Worm (Caenorhabditis elegans) whole organism, L1 larva: ENCODE data around the gene ced-2.
A peak's percentile ranks its signal among the peaks of the same experiment; 100 is the strongest.

ENCODE experiments used
- C04F5.9 ChIP-seq: sonication (generic microtip); optimal IDR thresholded peaks from 2 replicates; lab custom pipeline; 2016; ENCODE audit warnings: missing genetic modification characterization, missing compliant biosample characterization
- C16A3.4 ChIP-seq: fragments of 150-350 bp; optimal IDR thresholded peaks from 2 replicates; lab custom pipeline; 2014; ENCODE audit warnings: missing biosample characterization, missing genetic modification characterization
- C34B4.2 ChIP-seq: sonication (generic microtip); optimal IDR thresholded peaks from 2 replicates; lab custom pipeline; 2017; ENCODE audit warnings: mild to moderate bottlenecking, missing genetic modification characterization, missing compliant biosample characterization
- Y116A8C.19 ChIP-seq: sonication (generic microtip); optimal IDR thresholded peaks from 2 replicates; lab custom pipeline; 2016; ENCODE audit warnings: missing compliant biosample characterization, missing genetic modification characterization, borderline replicate concordance
- alr-1 ChIP-seq: fragments of 200-800 bp; sonication (Bioruptor generic); optimal IDR thresholded peaks from 2 replicates; lab custom pipeline; 2018; ENCODE audit warnings: borderline replicate concordance, mild to moderate bottlenecking, missing genetic modification characterization, missing compliant biosample characterization
- ama-1 ChIP-seq: fragments of 150-350 bp; optimal IDR thresholded peaks from 2 replicates; lab custom pipeline; 2014
- blmp-1 ChIP-seq: fragments of 150-350 bp; optimal IDR thresholded peaks from 2 replicates; lab custom pipeline; 2014; ENCODE audit warnings: missing biosample characterization, missing genetic modification characterization
- ceh-63 ChIP-seq: fragments of 200-800 bp; sonication (Bioruptor generic); optimal IDR thresholded peaks from 2 replicates; lab custom pipeline; 2018; ENCODE audit warnings: mild to moderate bottlenecking, missing genetic modification characterization, missing compliant biosample characterization
- ceh-88 ChIP-seq: fragments of 200-800 bp; sonication (Bioruptor generic); IDR thresholded peaks from 2 replicates; pipeline ENCODE4 v1.3.6; 2022; ENCODE audit warnings: missing genetic modification characterization, missing compliant biosample characterization
- ces-1 ChIP-seq: fragments of 150-350 bp; optimal IDR thresholded peaks from 2 replicates; lab custom pipeline; 2014; ENCODE audit warnings: missing biosample characterization, missing genetic modification reagents, missing genetic modification characterization
- dpl-1 ChIP-seq, 3 experiments: fragments of 150-350 bp in 2 of 3; sonication (generic microtip) in 1 of 3; optimal IDR thresholded peaks; 2 replicates each; lab custom pipeline; 2014 to 2017; ENCODE audit warnings: missing biosample characterization in 3 of 3, missing genetic modification characterization in 3 of 3, missing genetic modification reagents in 3 of 3
- efl-3 ChIP-seq: fragments of 200-800 bp; sonication (Bioruptor generic); optimal IDR thresholded peaks from 2 replicates; lab custom pipeline; 2018; ENCODE audit warnings: mild to moderate bottlenecking, missing genetic modification characterization, missing compliant biosample characterization
- egl-13 ChIP-seq: sonication (generic microtip); optimal IDR thresholded peaks from 2 replicates; lab custom pipeline; 2016; ENCODE audit warnings: missing genotype, missing genetic modification reagents, missing genetic modification characterization, missing compliant biosample characterization
- egl-27 ChIP-seq, 2 experiments: fragments of 150-350 bp in 1 of 2; sonication (generic microtip); optimal IDR thresholded peaks; 3 replicates each; lab custom pipeline; 2017 to 2018; ENCODE audit warnings: missing biosample characterization in 2 of 2, missing genetic modification characterization in 2 of 2, missing genetic modification reagents in 2 of 2
- elt-3 ChIP-seq, 6 experiments: fragments of 150-350 bp in 1 of 6; sonication (generic microtip); optimal IDR thresholded peaks; 2 replicates each; lab custom pipeline; 2017 to 2018; ENCODE audit warnings: missing biosample characterization in 6 of 6, missing genetic modification characterization in 6 of 6, inconsistent platforms in 1 of 6
- ets-5 ChIP-seq: fragments of 200-800 bp; sonication (Bioruptor generic); IDR thresholded peaks from 2 replicates; pipeline ENCODE4 v1.3.6; 2022; ENCODE audit warnings: missing genetic modification characterization, missing compliant biosample characterization
- fkh-8 ChIP-seq: sonication (generic microtip); optimal IDR thresholded peaks from 2 replicates; lab custom pipeline; 2016; ENCODE audit warnings: mild to moderate bottlenecking, missing genetic modification characterization, missing compliant biosample characterization
- hlh-17 ChIP-seq: fragments of 200-800 bp; sonication (Bioruptor generic); optimal IDR thresholded peaks from 2 replicates; lab custom pipeline; 2018; ENCODE audit warnings: missing genetic modification characterization, mild to moderate bottlenecking, missing compliant biosample characterization, moderate library complexity, borderline replicate concordance
- irx-1 ChIP-seq: sonication (generic microtip); optimal IDR thresholded peaks from 2 replicates; lab custom pipeline; 2016; ENCODE audit warnings: missing genetic modification characterization, missing compliant biosample characterization
- isw-1 ChIP-seq: fragments of 200-800 bp; sonication (Bioruptor generic); IDR thresholded peaks from 2 replicates; pipeline ENCODE4 v1.3.6; 2022; ENCODE audit warnings: missing genetic modification characterization, missing compliant biosample characterization
- lin-13 ChIP-seq: fragments of 150-350 bp; optimal IDR thresholded peaks from 2 replicates; lab custom pipeline; 2014; ENCODE audit warnings: missing biosample characterization, missing genetic modification reagents, missing genetic modification characterization
- lin-14 ChIP-seq: fragments of 200-800 bp; sonication (Bioruptor generic); optimal IDR thresholded peaks from 2 replicates; lab custom pipeline; 2018; ENCODE audit warnings: mild to moderate bottlenecking, missing genetic modification characterization, moderate library complexity, missing compliant biosample characterization
- lin-39 ChIP-seq: fragments of 150-350 bp; optimal IDR thresholded peaks from 2 replicates; lab custom pipeline; 2014; ENCODE audit warnings: missing biosample characterization, missing genetic modification reagents, missing genetic modification characterization
- lir-3 ChIP-seq: sonication (generic microtip); optimal IDR thresholded peaks from 2 replicates; lab custom pipeline; 2016; ENCODE audit warnings: mild to moderate bottlenecking, missing genetic modification characterization, moderate library complexity, missing compliant biosample characterization; ENCODE audit not compliant: poor library complexity
- lsy-2 ChIP-seq, 2 experiments: fragments of 150-350 bp; optimal IDR thresholded peaks; 2 replicates each; lab custom pipeline; 2014; ENCODE audit warnings: missing biosample characterization in 2 of 2, missing genetic modification characterization in 2 of 2
- mab-9 ChIP-seq: fragments of 200-800 bp; sonication (Bioruptor generic); IDR thresholded peaks from 2 replicates; pipeline ENCODE4 v1.3.6; 2022; ENCODE audit warnings: missing genetic modification reagents, missing genetic modification characterization, missing compliant biosample characterization
- mef-2 ChIP-seq: fragments of 150-350 bp; optimal IDR thresholded peaks from 2 replicates; lab custom pipeline; 2014; ENCODE audit warnings: missing biosample characterization, missing genetic modification characterization
- mep-1 ChIP-seq: fragments of 150-350 bp; optimal IDR thresholded peaks from 2 replicates; lab custom pipeline; 2014; ENCODE audit warnings: missing biosample characterization, missing genetic modification characterization
- nhr-11 ChIP-seq: fragments of 150-350 bp; optimal IDR thresholded peaks from 2 replicates; lab custom pipeline; 2014; ENCODE audit warnings: missing biosample characterization, missing genetic modification characterization
- nhr-12 ChIP-seq: sonication (generic microtip); optimal IDR thresholded peaks from 2 replicates; lab custom pipeline; 2017; ENCODE audit warnings: missing biosample characterization, missing genetic modification characterization
- nhr-20 ChIP-seq: sonication (generic microtip); optimal IDR thresholded peaks from 2 replicates; lab custom pipeline; 2016; ENCODE audit warnings: mild to moderate bottlenecking, missing genetic modification characterization, missing compliant biosample characterization
- nhr-28 ChIP-seq: fragments of 150-350 bp; optimal IDR thresholded peaks from 2 replicates; lab custom pipeline; 2014; ENCODE audit warnings: missing biosample characterization, missing genetic modification characterization
- nhr-71 ChIP-seq: sonication (generic microtip); optimal IDR thresholded peaks from 2 replicates; lab custom pipeline; 2016; ENCODE audit warnings: mild to moderate bottlenecking, missing genetic modification characterization, moderate library complexity, missing compliant biosample characterization
- nhr-77 ChIP-seq: fragments of 150-350 bp; optimal IDR thresholded peaks from 2 replicates; lab custom pipeline; 2014; ENCODE audit warnings: missing biosample characterization, missing genetic modification characterization
- nhr-85 ChIP-seq: sonication (generic microtip); peaks from one replicate; lab custom pipeline; 2016; ENCODE audit warnings: missing genetic modification characterization, inconsistent platforms, missing compliant biosample characterization
- nhr-90 ChIP-seq: sonication (generic microtip); optimal IDR thresholded peaks from 2 replicates; lab custom pipeline; 2016; ENCODE audit warnings: mild to moderate bottlenecking, missing genetic modification characterization, missing compliant biosample characterization; ENCODE audit not compliant: poor library complexity
- pag-3 ChIP-seq: sonication (generic microtip); optimal IDR thresholded peaks from 2 replicates; lab custom pipeline; 2017; ENCODE audit warnings: missing genetic modification characterization, mild to moderate bottlenecking, missing compliant biosample characterization, antibody characterized with exemption, borderline replicate concordance; ENCODE audit not compliant: insufficient read depth
- pax-3 ChIP-seq: fragments of 200-800 bp; sonication (Bioruptor generic); optimal IDR thresholded peaks from 2 replicates; lab custom pipeline; 2018; ENCODE audit warnings: mild to moderate bottlenecking, missing genetic modification characterization, moderate library complexity, missing compliant biosample characterization
- pqm-1 ChIP-seq: sonication (generic microtip); optimal IDR thresholded peaks from 3 replicates; lab custom pipeline; 2017; ENCODE audit warnings: missing biosample characterization, missing genetic modification characterization
- rnt-1 ChIP-seq: sonication (generic microtip); optimal IDR thresholded peaks from 2 replicates; lab custom pipeline; 2016; ENCODE audit warnings: mild to moderate bottlenecking, missing genetic modification characterization, moderate library complexity, missing compliant biosample characterization
- skn-1 ChIP-seq: fragments of 150-350 bp; optimal IDR thresholded peaks from 2 replicates; lab custom pipeline; 2014; ENCODE audit warnings: missing biosample characterization, missing genetic modification characterization
- snpc-4 ChIP-seq: fragments of 150-350 bp; optimal IDR thresholded peaks from 2 replicates; lab custom pipeline; 2014; ENCODE audit warnings: missing biosample characterization, missing genetic modification characterization
- snu-23 ChIP-seq: sonication (generic microtip); optimal IDR thresholded peaks from 2 replicates; lab custom pipeline; 2016; ENCODE audit warnings: missing genetic modification characterization, missing compliant biosample characterization
- sptf-1 ChIP-seq: fragments of 150-350 bp; optimal IDR thresholded peaks from 2 replicates; lab custom pipeline; 2014; ENCODE audit warnings: missing biosample characterization, missing genetic modification characterization
- sup-37 ChIP-seq: fragments of 200-800 bp; sonication (Bioruptor generic); optimal IDR thresholded peaks from 2 replicates; lab custom pipeline; 2018; ENCODE audit warnings: mild to moderate bottlenecking, missing genetic modification characterization, missing compliant biosample characterization
- swsn-7 ChIP-seq: sonication (generic microtip); optimal IDR thresholded peaks from 2 replicates; lab custom pipeline; 2016; ENCODE audit warnings: missing genetic modification characterization, missing compliant biosample characterization
- tbx-2 ChIP-seq: sonication (generic microtip); optimal IDR thresholded peaks from 2 replicates; lab custom pipeline; 2016; ENCODE audit warnings: missing genetic modification characterization, missing compliant biosample characterization
- tlp-1 ChIP-seq: fragments of 150-350 bp; optimal IDR thresholded peaks from 2 replicates; lab custom pipeline; 2014; ENCODE audit warnings: missing biosample characterization, missing genetic modification characterization
- unc-30 ChIP-seq: sonication (generic microtip); optimal IDR thresholded peaks from 2 replicates; lab custom pipeline; 2017; ENCODE audit warnings: missing biosample characterization, missing genetic modification characterization
- unc-62 ChIP-seq: fragments of 150-350 bp; optimal IDR thresholded peaks from 2 replicates; lab custom pipeline; 2014; ENCODE audit warnings: missing biosample characterization, missing genetic modification reagents, missing genetic modification characterization
- unc-98 ChIP-seq: fragments of 200-800 bp; sonication (Bioruptor generic); IDR thresholded peaks from 2 replicates; pipeline ENCODE4 v1.3.6; 2022; ENCODE audit warnings: missing genetic modification characterization, missing compliant biosample characterization
- vab-15 ChIP-seq: sonication (generic microtip); optimal IDR thresholded peaks from 2 replicates; lab custom pipeline; 2017; ENCODE audit warnings: missing genotype, mild to moderate bottlenecking, missing genetic modification characterization, missing compliant biosample characterization
- ztf-4 ChIP-seq: fragments of 150-350 bp; optimal IDR thresholded peaks from 2 replicates; lab custom pipeline; 2014; ENCODE audit warnings: missing biosample characterization, missing genetic modification characterization

Gene ced-2

DNA sequence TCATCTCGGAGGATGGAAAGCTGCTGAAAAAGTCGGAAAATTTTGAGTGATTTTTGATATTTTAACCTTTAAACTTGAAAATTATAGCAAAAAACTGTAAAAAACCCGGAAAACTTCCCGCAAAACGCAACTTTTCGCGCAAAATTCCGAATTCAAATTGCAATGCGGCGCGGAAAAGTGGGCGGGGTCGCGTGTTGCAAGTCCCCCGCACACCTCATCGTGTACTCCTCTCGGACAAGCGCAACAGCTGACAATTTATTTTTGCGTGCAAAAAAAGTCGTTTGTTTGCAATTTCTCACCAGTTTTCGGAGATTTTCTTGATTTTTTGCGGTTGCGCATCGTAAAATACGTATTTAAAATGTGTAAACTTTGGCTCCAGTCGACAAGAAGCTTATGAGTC lies 1.3 kb upstream of the ced-2 start, which contains the start of gene npp-8:
TSS of gene npp-8 (minus strand) at position 23 of the 400 bp plus-strand sequence.
- TF ChIP-seq egl-27 (tag; optimal IDR thresholded peaks at IDR 0.05; lab: Kevin White, UChicago) (no peak), egl-13 (tag; lab: Kevin White, UChicago) (peak; percentile 86), vab-15 (tag; lab: Kevin White, UChicago) (peak; percentile 74), nhr-71 (peak; percentile 94), tlp-1 (no peak), unc-98 (GFP tag; lab: Robert Waterston, UW) (peak; percentile 51; the same call in 1 of the 2 replicates), lin-39 (peak; percentile 55), blmp-1 (tag; lab: Kevin White, UChicago) (peak; percentile 52), nhr-12 (tag; lab: Kevin White, UChicago) (no peak), sptf-1 (tag; lab: Kevin White, UChicago) (no peak), unc-30 (tag; lab: Kevin White, UChicago) (no peak), unc-62 (GFP tag; lab: Kevin White, UChicago) (no peak), irx-1 (tag; lab: Kevin White, UChicago) (peak; percentile 81), sup-37 (GFP tag; lab: Kevin White, UChicago) (peak; percentile 54), lin-14 (GFP tag; lab: Kevin White, UChicago) (no peak), efl-3 (peak; percentile 73), lir-3 (tag; lab: Kevin White, UChicago) (no peak), nhr-90 (tag; lab: Kevin White, UChicago) (no peak), elt-3 (tag; optimal IDR thresholded peaks at IDR 0.05; lab: Kevin White, UChicago) (peak in 2 of 6 experiments; percentile 26 to 73), tbx-2 (peak; percentile 91), skn-1 (peak; percentile 88), isw-1 (GFP tag; lab: Robert Waterston, UW) (peak; percentile 77), hlh-17 (GFP tag; lab: Kevin White, UChicago) (no peak), mep-1 (peak; percentile 83), ets-5 (GFP tag; lab: Robert Waterston, UW) (no peak), ceh-63 (GFP tag; lab: Kevin White, UChicago) (no peak), nhr-11 (tag; lab: Kevin White, UChicago) (peak; percentile 37), nhr-85 (peak; percentile 91), snpc-4 (tag; lab: Kevin White, UChicago) (peak; percentile 65), C34B4.2 (tag; lab: Kevin White, UChicago) (no peak), C04F5.9 (tag; lab: Kevin White, UChicago) (peak; percentile 78), pax-3 (peak; percentile 64), ztf-4 (peak; percentile 73), alr-1 (tag; lab: Kevin White, UChicago) (no peak), ceh-88 (peak; percentile 59), pag-3 (tag; lab: Kevin White, UChicago) (no peak), nhr-28 (tag; lab: Kevin White, UChicago) (no peak), lin-13 (peak; percentile 82), nhr-77 (tag; lab: Kevin White, UChicago) (peak; percentile 59), mab-9 (GFP tag; lab: Robert Waterston, UW) (peak; percentile 77), pqm-1 (no peak), mef-2 (tag; lab: Kevin White, UChicago) (no peak), lsy-2 (tag; optimal IDR thresholded peaks at IDR 0.05; lab: Kevin White, UChicago) (peak; percentile 86 to 88), snu-23 (GFP tag; lab: Kevin White, UChicago) (peak; percentile 94), fkh-8 (peak; percentile 87), rnt-1 (tag; lab: Kevin White, UChicago) (peak; percentile 97), ces-1 (GFP tag; lab: Kevin White, UChicago) (no peak), C16A3.4 (tag; lab: Kevin White, UChicago) (peak; percentile 79), nhr-20 (tag; lab: Kevin White, UChicago) (peak; percentile 87), dpl-1 (GFP tag; optimal IDR thresholded peaks at IDR 0.05; lab: Kevin White, UChicago) (peak; percentile 82 to 85 (median 83)), swsn-7 (tag; lab: Kevin White, UChicago) (peak; percentile 91), Y116A8C.19 (tag; lab: Kevin White, UChicago) (no peak), ama-1 (lab: Kevin White, UChicago) (peak; percentile 23)
